Fruit fly (Drosophila melanogaster): ENCODE measurements around the gene Ugt302C1.

The Ugt302C1 gene

DNA sequence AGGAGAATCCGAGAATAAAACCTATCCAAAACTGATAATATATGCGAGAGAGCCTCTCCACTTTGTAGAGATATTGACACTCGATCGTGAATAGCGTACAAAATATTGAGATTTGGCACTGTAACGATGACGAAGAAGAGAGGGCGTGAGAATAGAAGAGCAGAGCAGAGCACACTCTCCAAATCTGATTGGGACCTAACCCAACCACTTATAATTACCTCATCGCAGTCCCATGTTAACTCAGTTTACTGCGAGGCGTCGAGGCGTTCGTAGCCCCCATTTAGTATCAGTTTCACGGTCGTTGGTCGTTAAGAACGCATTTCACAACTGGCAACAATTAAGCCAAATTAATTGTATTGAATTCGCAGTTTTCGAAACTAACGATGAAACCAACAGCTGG lies at the start of gene Ugt302C1:
Gene Ugt302C1 (plus strand): TSS at position 241 of the 400 bp plus-strand sequence.
- TF ChIP-seq CG8478 (optimal IDR thresholded peaks at IDR 0.05) (no peak), CTCF (optimal IDR thresholded peaks at IDR 0.05) (no peak)

DNA sequence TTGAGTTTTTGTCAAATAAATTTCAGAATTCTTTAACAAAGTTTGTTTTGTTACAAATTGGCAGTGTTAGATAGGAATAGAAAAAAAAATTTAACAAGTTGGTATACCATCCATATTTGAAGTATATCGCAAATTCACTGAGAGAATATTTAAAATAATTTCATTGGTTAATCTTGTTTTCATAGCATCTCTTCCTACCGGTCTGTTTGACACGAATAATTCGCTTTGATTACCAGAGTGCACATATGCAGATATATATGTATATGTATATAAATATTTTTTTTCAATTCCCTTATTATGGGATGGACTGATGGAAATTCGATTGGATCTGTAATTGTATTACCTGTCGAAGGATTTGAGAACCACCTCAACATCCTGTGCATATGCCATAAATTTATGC lies 41.3 kb upstream of the Ugt302C1 start, which contains the start of gene SdhCL:
Gene SdhCL (minus strand): TSS at position 101 of the 400 bp plus-strand sequence.
- TF ChIP-seq CTCF (optimal IDR thresholded peaks at IDR 0.05), result no peak
- no peak for TF ChIP-seq CG8478 (optimal IDR thresholded peaks at IDR 0.05)

DNA sequence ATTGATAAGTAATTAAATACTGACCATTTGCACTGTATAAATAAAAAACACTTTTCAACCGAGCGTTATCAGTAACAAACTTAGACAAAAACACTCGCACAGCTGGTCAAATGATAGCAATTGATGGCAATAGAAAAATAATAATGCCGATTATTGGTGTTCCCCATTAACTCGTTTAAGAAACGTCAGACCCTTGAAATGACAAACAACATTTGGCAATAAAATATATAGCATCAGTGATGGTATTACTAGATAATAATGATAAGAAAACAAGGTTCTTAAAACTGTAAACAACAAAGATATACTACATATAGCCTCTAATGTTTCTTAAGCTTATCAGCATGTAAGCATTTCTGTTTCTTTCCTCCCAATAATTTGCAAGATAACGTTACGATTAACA lies 30.5 kb upstream of the Ugt302C1 start:
- TF ChIP-seq CG8478 (optimal IDR thresholded peaks at IDR 0.05), result no peak
- no peak for TF ChIP-seq CTCF (optimal IDR thresholded peaks at IDR 0.05)

DNA sequence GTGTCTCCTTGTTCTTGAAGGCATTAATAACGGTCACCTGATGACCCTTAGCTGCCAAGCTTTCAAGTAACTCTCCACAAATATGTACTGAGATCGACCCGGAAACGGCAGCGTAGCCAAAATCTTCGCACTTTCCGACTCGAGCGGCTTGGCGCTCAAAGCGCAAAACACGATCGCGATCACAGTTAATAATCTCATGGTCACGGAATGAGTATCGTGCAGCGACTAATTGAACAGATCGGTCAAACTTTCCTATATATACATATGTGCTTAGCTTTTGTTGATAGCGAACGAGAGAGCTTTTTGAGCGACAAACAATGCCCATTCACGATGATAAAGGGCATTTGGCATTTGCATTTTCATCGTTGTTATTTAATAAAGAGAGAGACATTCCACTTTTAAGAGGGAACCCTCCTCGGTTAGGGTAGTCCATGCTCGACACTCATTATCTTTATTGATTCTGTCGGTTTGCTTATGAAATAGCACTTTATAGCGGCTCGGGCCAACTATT lies 28.7 kb upstream of the Ugt302C1 start, which contains the start of gene Ugt35C1:
Gene Ugt35C1 (minus strand): TSS at position 213 of the 511 bp plus-strand sequence.
- no peak for TF ChIP-seq CTCF (optimal IDR thresholded peaks at IDR 0.05)
- no peak for TF ChIP-seq CG8478 (optimal IDR thresholded peaks at IDR 0.05)

DNA sequence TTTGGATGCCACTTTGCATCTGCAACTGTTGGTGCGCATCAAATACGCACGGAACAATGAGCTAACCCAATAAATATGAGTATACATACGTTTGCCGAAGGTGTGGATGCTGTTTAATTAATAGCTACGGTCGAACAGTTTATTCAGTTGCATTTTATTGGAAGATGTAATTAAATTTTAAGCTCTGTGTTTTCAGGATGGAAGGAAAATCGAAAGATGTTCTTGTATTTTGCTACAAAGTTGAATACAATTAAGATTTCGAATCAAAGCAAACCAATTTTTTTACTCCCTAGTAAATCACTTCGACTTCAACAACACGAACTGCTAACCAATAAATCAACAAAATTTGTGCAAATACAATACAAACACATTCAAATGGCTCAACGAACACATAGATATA lies 20.0 kb upstream of the Ugt302C1 start, which contains the start of gene mAcon2:
Gene mAcon2 (plus strand): TSS at position 301 of the 400 bp plus-strand sequence.
- TF ChIP-seq CTCF (optimal IDR thresholded peaks at IDR 0.05) (no peak), CG8478 (optimal IDR thresholded peaks at IDR 0.05) (no peak)

DNA sequence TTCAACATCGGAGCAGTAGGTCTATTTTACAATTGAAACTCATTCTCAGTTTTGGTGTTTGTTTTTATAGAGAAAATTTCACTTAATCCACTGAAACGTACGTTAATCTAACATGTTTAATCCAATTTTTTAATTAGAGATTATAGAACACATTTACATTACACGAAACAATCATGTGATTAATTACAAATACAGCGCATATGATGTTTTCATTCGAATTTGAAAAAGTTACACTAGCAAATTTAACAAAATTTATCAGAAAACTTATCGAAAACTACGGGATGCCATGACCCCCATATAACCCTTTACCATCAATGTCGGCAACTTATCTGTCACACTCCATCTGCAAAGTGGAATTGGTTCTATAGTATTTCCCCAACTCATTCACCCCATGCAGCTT lies 11.8 kb upstream of the Ugt302C1 start, which contains the start of gene CheA86a:
Gene CheA86a (minus strand): TSS at position 101 of the 400 bp plus-strand sequence.
- TF ChIP-seq CG8478 (optimal IDR thresholded peaks at IDR 0.05) (no peak), CTCF (optimal IDR thresholded peaks at IDR 0.05) (no peak)

DNA sequence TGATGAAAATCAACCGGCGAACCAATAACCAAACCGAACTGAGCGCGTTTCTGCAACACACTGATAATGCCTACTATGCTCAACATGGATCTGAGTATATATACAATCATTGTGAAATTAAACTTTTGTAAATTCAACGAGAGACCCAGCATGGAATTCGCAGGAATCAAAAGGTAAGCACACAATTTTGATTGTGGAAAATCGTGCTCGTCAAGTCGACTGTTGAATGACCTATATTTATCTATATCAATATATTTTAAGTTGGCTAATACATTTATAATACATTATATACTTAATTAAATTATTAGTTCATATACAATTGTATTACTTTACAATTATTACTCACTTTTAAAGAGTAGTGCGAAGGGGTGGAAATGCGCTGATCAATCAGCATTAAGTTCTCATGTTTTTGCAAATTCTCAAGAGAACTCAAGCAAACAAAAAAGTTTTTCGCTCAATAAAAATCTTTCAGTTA lies 3.1 kb upstream of the Ugt302C1 start, which contains the start of gene Ugt302K1:
Gene Ugt302K1 (minus strand): TSS at position 51 of the 475 bp plus-strand sequence.
- TF ChIP-seq CTCF (optimal IDR thresholded peaks at IDR 0.05) (no peak), CG8478 (optimal IDR thresholded peaks at IDR 0.05) (no peak)

DNA sequence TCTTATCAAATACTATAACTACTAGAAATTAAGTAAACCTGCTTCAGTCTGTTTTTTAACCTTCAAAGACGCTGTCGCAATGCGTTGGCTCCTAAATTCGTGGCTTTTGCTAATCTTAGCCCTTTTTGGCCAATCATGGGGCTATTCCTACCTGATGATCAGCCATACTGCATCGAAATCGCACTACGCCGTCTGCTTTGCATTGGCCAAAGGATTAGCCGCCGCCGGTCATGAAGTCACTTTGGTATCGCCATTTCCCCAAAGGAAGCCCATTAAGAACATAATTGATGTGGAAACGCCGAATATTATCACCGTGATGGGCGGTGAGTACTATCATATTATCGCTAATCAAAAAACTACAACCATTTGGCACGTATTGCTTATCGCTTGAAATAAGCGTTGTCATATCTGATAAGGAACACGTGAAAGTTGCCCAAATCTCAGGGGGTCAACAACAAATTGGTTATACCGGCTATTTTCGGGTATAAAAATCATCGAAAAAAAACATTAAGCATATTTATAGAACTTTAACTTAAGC lies 2.3 kb upstream of the Ugt302C1 start, which contains the start of gene Ugt302E1:
Gene Ugt302E1 (plus strand): TSS at position 51 of the 538 bp plus-strand sequence.
- TF ChIP-seq CG8478 (optimal IDR thresholded peaks at IDR 0.05), result no peak
- no peak for TF ChIP-seq CTCF (optimal IDR thresholded peaks at IDR 0.05)

DNA sequence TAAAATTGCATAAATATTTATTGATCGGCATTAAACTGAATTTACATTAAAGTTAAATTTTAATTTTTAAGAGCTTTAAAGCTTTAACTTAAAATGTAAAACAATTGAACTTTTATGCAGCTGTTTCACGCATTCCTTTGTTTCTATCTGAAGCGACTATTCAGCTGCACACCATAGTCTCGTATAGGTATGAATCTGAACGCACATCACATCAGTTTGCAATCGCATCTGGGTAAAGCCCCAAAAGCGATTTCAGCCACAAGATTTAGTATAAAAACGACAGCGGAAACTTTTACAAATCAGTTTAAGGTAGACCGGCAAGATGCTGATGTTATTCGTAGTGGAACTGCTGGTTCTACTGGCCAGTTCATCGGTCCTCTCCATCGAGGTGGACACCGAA lies 4.0 kb downstream of the Ugt302C1 start, which contains the start of gene CG4757:
Gene CG4757 (plus strand): TSS at position 301 of the 400 bp plus-strand sequence.
- TF ChIP-seq CG8478 (optimal IDR thresholded peaks at IDR 0.05), result no peak
- no peak for TF ChIP-seq CTCF (optimal IDR thresholded peaks at IDR 0.05)

DNA sequence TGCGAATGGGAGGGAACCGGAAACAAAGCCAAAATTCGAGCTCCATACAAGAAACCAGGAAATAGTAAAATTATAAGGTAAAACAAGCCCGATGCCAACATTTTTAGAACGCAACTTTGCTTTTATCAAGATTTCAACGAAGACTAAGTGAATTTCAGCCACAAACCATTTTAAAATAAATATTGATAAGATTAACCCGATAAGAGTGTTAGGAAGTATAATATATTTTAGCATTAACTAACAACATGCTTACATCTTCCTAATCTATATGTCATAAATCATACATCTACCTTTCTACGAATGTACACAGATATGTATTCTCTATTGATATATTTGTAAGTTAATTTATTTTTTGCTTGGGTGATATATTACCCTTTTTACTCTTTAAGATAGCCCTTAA lies 9.1 kb downstream of the Ugt302C1 start, which contains the start of gene Ugt35E1:
Gene Ugt35E1 (minus strand): TSS at position 101 of the 400 bp plus-strand sequence.
- TF ChIP-seq CTCF (optimal IDR thresholded peaks at IDR 0.05), result no peak
- no peak for TF ChIP-seq CG8478 (optimal IDR thresholded peaks at IDR 0.05)

DNA sequence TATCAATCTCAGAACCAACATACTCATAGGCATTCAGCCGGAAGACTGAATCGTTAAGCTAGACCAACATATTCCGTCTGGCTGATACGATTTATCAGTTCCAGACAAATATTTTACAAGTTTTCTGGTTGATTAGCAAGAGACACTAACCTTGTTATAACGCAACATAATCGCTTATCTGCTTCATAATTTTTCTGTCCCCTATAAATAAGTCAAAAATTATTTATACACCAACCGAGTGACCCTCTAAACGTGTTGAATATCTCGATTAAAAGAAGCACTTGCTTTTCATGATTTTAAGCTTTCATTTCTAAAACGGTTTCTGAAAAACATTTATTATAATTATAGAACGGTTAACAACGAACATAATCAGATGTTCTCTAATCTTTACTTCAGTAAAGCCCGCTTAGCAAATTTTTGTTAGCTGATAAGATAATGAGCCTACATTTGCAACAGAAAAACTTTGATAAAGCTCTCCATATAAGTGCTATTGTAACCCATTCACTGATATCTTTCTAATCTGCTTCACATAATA lies 11.1 kb downstream of the Ugt302C1 start, which contains the start of gene Ugt35E2:
Gene Ugt35E2 (minus strand): TSS at position 51 of the 535 bp plus-strand sequence.
- TF ChIP-seq CTCF (optimal IDR thresholded peaks at IDR 0.05), result no peak
- TF ChIP-seq CG8478 (optimal IDR thresholded peaks at IDR 0.05), result no peak

DNA sequence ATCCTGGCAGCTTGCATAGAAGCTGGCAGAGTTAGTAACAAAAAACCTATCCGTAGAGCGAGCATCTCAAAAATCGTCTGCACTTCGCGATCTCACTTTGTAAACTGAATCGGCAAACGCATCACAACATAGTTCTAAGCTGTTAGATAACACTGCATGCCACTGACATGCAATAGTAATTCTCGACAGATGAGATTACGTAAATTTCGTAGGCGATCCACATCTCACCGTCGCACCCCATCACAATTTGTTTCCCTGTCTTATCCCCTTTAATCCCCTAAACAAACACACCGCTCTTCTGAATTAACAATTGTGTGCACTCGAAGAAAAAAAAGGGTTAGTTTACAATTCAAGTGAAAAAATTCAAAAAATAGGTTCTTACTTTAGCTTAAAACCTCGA lies 13.2 kb downstream of the Ugt302C1 start, which contains the start of gene Ugt35B1:
Gene Ugt35B1 (minus strand): TSS at position 101 of the 400 bp plus-strand sequence.
- TF ChIP-seq CTCF (optimal IDR thresholded peaks at IDR 0.05) (no peak), CG8478 (optimal IDR thresholded peaks at IDR 0.05) (no peak)

DNA sequence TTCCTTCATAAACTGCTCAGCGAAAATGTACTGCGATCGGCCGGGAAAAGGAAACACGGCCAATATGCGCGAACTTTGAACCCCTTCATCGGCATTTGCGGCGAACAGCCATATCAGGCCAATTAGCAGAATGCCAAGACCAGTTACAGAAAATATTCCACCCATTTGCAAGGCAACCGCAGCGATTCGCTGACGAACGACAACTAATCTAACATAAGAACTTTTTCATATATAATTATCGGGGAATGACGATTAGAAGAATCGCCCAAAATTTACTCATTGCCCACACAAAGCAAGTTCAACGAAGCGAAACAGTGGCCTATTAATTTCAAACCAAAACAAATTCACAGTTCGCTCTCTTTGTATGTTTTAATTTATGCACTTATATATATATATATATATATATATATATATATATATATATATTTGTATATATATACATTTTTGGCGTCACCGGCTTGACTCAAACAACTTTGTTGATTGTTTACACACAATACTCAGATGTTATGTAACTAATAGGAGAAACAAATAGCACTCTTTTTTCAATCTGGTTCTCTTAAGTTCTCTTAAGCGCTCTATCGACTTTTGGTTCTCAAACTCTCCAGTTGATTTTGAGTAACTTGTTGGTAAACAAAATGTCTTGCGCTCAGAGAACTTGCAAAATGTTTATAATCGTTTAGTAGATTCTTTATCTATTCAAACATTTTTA lies 15.7 kb downstream of the Ugt302C1 start, which contains the start of gene Ugt35A1:
Gene Ugt35A1 (minus strand): TSS at position 205 of the 709 bp plus-strand sequence.
- TF ChIP-seq CTCF (optimal IDR thresholded peaks at IDR 0.05), result no peak
- no peak for TF ChIP-seq CG8478 (optimal IDR thresholded peaks at IDR 0.05)

DNA sequence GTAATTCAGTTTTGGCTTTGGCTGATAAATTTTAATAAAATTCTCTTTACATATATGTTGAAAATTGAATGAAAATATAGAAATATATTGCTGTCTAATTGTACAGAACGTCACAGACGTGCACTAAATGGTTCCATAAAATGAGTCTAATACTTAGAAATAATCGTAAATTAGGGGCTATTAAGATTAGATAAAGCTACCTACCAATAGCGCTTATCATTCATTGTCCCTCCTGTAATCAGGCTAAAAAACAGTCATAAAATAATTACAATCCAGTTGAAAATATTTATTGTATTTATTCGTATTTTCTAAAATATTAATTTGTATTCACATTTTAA lies 16.2 kb downstream of the Ugt302C1 start:
- TF ChIP-seq CTCF (optimal IDR thresholded peaks at IDR 0.05) (no peak), CG8478 (optimal IDR thresholded peaks at IDR 0.05) (no peak)

DNA sequence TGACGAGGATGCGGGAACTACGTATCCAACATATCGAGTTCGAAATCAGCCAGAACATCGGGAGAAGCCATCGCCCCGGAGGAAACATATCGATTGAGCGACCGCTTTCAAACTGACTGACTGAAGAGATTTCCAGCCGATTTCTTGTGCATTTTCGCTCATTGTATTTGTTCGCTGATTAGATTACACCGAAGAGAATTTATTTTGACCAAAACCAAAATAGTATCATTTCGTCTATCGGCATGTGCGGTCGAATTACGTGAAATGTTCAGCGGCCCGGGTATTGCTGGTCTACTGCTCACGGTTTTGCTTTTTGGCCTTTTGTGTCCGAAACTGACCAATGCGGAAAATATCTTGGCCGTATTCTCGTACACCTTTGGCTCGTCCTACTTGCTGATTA lies 18.4 kb downstream of the Ugt302C1 start, which contains the start of the genes Ugt304A1 and Ugt303A1:
Gene Ugt304A1 (minus strand): TSS at position 101 of the 400 bp plus-strand sequence.
Gene Ugt303A1 (plus strand): TSS at position 222 of the 400 bp plus-strand sequence.
- TF ChIP-seq CTCF (optimal IDR thresholded peaks at IDR 0.05), result no peak
- no peak for TF ChIP-seq CG8478 (optimal IDR thresholded peaks at IDR 0.05)
